In the genomic region with DNA sequence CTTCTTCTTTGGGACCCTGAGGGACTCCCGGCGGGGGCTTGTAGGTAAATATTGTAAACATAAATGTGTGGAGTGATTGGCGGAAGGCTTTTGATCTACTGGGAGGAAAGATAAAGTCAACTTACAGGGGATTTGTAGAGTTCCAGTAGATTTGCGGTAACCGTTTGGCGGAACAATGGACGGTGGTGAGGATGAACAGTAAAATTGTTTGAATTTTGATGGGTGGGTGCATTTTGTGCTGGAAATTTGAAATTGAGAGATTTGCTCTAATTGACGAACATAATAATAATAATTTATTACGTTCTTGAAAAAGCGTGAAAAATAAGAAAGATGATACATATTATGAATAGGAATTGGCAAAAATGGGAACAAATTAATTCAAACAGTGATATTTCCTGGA, we compare ENCODE assay signal across 2 worm cellular contexts.
TF ChIP-seq lines count a peak whose summit lies in the region.

A gene (minus strand): TSS at position 238 of the 400 bp plus-strand sequence.

TF ChIP-seq in whole organism, L4 larva, 104 proteins besides CTCF, POLR2A, EP300 and RAD21:
- TF ChIP-seq unc-130 (GFP tag; optimal IDR thresholded peaks at IDR 0.05; lab: Kevin White, UChicago) (no peak), aha-1 (tag; lab: Kevin White, UChicago) (peak; percentile 92), mxl-2 (GFP tag; conservative IDR thresholded peaks at IDR 0.05; lab: Robert Waterston, UW) (no peak), nhr-11 (tag; optimal IDR thresholded peaks at IDR 0.05; lab: Kevin White, UChicago) (no peak), Y48G9A.11 (GFP tag; IDR thresholded peaks at IDR 0.05; lab: Robert Waterston, UW) (no peak), set-16 (GFP tag; IDR thresholded peaks at IDR 0.05; lab: Robert Waterston, UW) (no peak)

TF ChIP-seq in whole organism, mixed stage, embryonic, 35 proteins besides CTCF, POLR2A, EP300 and RAD21:
- TF ChIP-seq ceh-83 (GFP tag; optimal IDR thresholded peaks at IDR 0.05; lab: Kevin White, UChicago) (peak; percentile 55), flh-1 (GFP tag; optimal IDR thresholded peaks at IDR 0.05; lab: Kevin White, UChicago) (no peak), ceh-39 (tag; optimal IDR thresholded peaks at IDR 0.05; lab: Kevin White, UChicago) (no peak), mep-1 (tag; optimal IDR thresholded peaks at IDR 0.05; lab: Kevin White, UChicago) (peak; percentile 14), sem-2 (GFP tag; optimal IDR thresholded peaks at IDR 0.05; lab: Kevin White, UChicago) (no peak)
